Fruit fly (Drosophila melanogaster): ENCODE data around the gene CG11768.

The CG11768 gene

dm6 chr3R:8705323-8706097 is 62.5 kb downstream of the CG11768 start:
- TF ChIP-seq Vsx2 (GFP tag; optimal IDR thresholded peaks at IDR 0.05; ENCODE audit: partially characterized antibody): no peak
- no peak for TF ChIP-seq psq (GFP tag; optimal IDR thresholded peaks at IDR 0.05)
- TF ChIP-seq ey (GFP tag; optimal IDR thresholded peaks at IDR 0.05): no peak
- no peak for TF ChIP-seq dmrt93B (GFP tag; optimal IDR thresholded peaks at IDR 0.05)
- TF ChIP-seq Abd-B (GFP tag; optimal IDR thresholded peaks at IDR 0.05): no peak
- peak; percentile 68 for TF ChIP-seq Dfd (GFP tag; optimal IDR thresholded peaks at IDR 0.05)
- TF ChIP-seq Sp1 (GFP tag; optimal IDR thresholded peaks at IDR 0.05): peak; percentile 59

- TF ChIP-seq Jra (GFP tag; optimal IDR thresholded peaks at IDR 0.05) (no peak), lola (GFP tag; optimal IDR thresholded peaks at IDR 0.05) (no peak), fru (GFP tag; optimal IDR thresholded peaks at IDR 0.05) (no peak), rgr (GFP tag; optimal IDR thresholded peaks at IDR 0.05) (no peak), Sp1 (GFP tag; optimal IDR thresholded peaks at IDR 0.05) (no peak), Dfd (GFP tag; optimal IDR thresholded peaks at IDR 0.05) (no peak), GATAd (GFP tag; optimal IDR thresholded peaks at IDR 0.05) (no peak), N (GFP tag; optimal IDR thresholded peaks at IDR 0.05) (no peak), CG32264 (GFP tag; optimal IDR thresholded peaks at IDR 0.05) (no peak), Hnf4 (GFP tag; optimal IDR thresholded peaks at IDR 0.05) (no peak), jim (GFP tag; optimal IDR thresholded peaks at IDR 0.05) (no peak)
These were observed 63.3 kb downstream of the CG11768 start for dm6 chr3R:8704669-8705068.

DNA sequence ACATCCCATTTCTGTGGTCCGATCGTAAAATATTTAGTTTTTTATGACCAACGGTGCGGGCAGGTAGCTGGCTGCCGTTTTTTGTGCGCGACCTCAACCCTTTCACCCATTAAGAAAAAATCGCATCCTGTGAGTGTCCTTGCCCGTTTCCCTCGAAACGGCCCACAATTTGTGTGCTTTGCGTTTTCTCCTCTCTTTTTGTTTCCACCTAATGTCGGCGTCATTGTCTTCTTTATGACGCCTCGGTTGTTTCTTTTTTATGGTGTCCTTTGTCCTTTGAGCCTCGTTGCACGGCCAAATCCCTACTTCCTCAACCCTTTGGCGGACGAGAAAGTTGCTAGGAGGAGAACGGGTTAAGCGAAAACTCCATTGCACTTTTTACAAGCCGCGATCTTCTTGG is 66.8 kb downstream of the CG11768 start:
- TF ChIP-seq Dif (GFP tag; optimal IDR thresholded peaks at IDR 0.05; ENCODE audit: partially characterized antibody) (no peak), Hr78 (GFP tag; optimal IDR thresholded peaks at IDR 0.05) (no peak), Rel (GFP tag; optimal IDR thresholded peaks at IDR 0.05) (no peak), Rel (tag; optimal IDR thresholded peaks at IDR 0.05) (no peak), br (GFP tag; optimal IDR thresholded peaks at IDR 0.05) (no peak)

dm6 chr3R:8700660-8701059 is 67.3 kb downstream of the CG11768 start:
- TF ChIP-seq Jra (GFP tag; optimal IDR thresholded peaks at IDR 0.05) (no peak), Hnf4 (GFP tag; optimal IDR thresholded peaks at IDR 0.05) (no peak), fru (GFP tag; optimal IDR thresholded peaks at IDR 0.05) (no peak)

- TF ChIP-seq CG32264 (GFP tag; optimal IDR thresholded peaks at IDR 0.05) (no peak), br (GFP tag; optimal IDR thresholded peaks at IDR 0.05) (no peak), usp (GFP tag; optimal IDR thresholded peaks at IDR 0.05) (no peak), dl (GFP tag; optimal IDR thresholded peaks at IDR 0.05; ENCODE audit: insufficient read depth in 1 of 2, partially characterized antibody in 2 of 2) (no peak), woc (GFP tag; optimal IDR thresholded peaks at IDR 0.05) (no peak), jim (GFP tag; optimal IDR thresholded peaks at IDR 0.05) (no peak), OdsH (GFP tag; optimal IDR thresholded peaks at IDR 0.05) (no peak), tai (GFP tag; optimal IDR thresholded peaks at IDR 0.05) (no peak), Rel (GFP tag; optimal IDR thresholded peaks at IDR 0.05) (no peak), Rel (tag; optimal IDR thresholded peaks at IDR 0.05) (no peak), Hr78 (GFP tag; optimal IDR thresholded peaks at IDR 0.05) (no peak), Hnf4 (GFP tag; optimal IDR thresholded peaks at IDR 0.05) (no peak), dmrt93B (GFP tag; optimal IDR thresholded peaks at IDR 0.05) (no peak), brk (GFP tag; optimal IDR thresholded peaks at IDR 0.05) (no peak), N (GFP tag; optimal IDR thresholded peaks at IDR 0.05) (no peak), CrebA (GFP tag; optimal IDR thresholded peaks at IDR 0.05; ENCODE audit: borderline replicate concordance) (no peak), rgr (GFP tag; optimal IDR thresholded peaks at IDR 0.05) (no peak), Mio (GFP tag; optimal IDR thresholded peaks at IDR 0.05) (no peak)
These were observed 68.8 kb downstream of the CG11768 start for dm6 chr3R:8699230-8699629.

All from whole organism, wandering third instar larva.